Worm (Caenorhabditis elegans) whole organism, L2 larva: ENCODE measurements around the gene F42A6.5.
"Not testable (repeated sequence)": the region's sequence is repeated elsewhere in the genome, so short reads cannot be mapped to it uniquely, and the experiment has no call there.

ENCODE experiments used
- ZK546.5 ChIP-seq: sonication (generic microtip); optimal IDR thresholded peaks from 2 replicates; lab custom pipeline; 2017; ENCODE audit warnings: missing biosample characterization, missing genetic modification characterization
- nhr-11 ChIP-seq: fragments of 150-350 bp; optimal IDR thresholded peaks from 2 replicates; lab custom pipeline; 2014; ENCODE audit warnings: missing biosample characterization, missing genetic modification characterization

ce11 chrIV:3302058-3302457 lies 29.6 kb downstream of the F42A6.5 start, which contains the start of gene W08E12.4:
- not testable (repeated sequence) for TF ChIP-seq ZK546.5 (tag; lab: Kevin White, UChicago); nhr-11
